Worm (Caenorhabditis elegans) whole organism, L4/young adult: ENCODE results near the gene hsp-12.3.

Experiments
- W03F9.2 ChIP-seq: fragments of 150-350 bp; optimal IDR thresholded peaks from 2 replicates; lab custom pipeline; 2014; ENCODE audit warnings: missing biosample characterization, missing genetic modification characterization
- dao-5 ChIP-seq: sonication (generic microtip); optimal IDR thresholded peaks from 2 replicates; lab custom pipeline; 2016; ENCODE audit warnings: missing genotype, missing genetic modification characterization, moderate library complexity, missing compliant biosample characterization
- him-1 ChIP-seq: sonication (generic microtip); optimal IDR thresholded peaks from 2 replicates; lab custom pipeline; 2016; ENCODE audit warnings: missing genotype, missing genetic modification reagents, missing genetic modification characterization, missing compliant biosample characterization

DNA sequence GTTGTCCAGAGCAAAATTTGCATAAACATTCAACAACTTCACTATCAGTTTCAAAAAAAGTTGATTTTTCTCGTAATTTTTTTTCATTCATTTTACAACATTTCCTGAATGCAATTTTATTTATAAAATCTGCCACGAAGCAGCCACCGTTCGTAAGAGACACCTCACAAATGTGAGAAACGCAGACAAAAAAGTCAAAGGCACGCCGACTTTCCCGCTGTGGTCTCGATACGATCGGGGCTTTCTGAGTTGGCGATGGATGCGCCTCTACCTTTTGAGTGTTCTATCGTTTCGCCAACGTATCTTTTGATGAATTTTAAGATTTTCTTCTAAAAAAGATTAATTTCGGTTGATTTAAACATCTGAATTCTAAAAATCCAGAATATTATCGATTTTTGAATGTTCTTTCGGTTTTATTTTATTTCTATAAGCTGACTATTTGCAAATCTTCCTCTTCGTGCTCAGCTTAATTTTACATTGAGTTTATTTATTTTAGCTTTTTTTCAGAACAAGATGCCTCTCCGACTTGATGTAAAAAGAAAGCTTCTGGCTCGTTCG is 14.0 kb upstream of the hsp-12.3 start, which contains the start of gene copb-2:
- no peak for TF ChIP-seq him-1 (tag; lab: Kevin White, UChicago)
- no peak for TF ChIP-seq W03F9.2
- TF ChIP-seq dao-5 (tag; lab: Kevin White, UChicago): no peak
